Worm (Caenorhabditis elegans): Measurements from ENCODE around the gene sec-15.
A peak's percentile ranks its signal among the peaks of the same experiment; 100 is the strongest.

sec-15 gene

DNA sequence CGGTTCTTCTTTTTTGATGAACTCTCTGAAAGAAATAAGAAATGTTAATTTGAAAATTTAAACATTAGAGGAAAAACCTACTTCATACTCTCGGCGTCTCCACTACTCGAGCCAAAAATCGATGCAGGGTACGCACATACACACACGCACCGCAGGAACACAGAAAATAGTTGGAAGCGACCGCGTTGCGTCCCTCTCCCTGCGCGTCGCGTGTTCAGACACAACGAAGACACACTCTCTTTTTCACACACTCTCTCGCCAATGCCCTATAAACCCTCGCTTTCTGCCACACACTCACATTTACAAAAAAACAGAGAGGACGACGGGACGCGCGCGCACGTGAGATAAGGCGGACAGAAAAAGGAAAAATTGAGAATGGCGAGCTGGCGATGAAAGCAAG, 24.6 kb downstream of the sec-15 start, which contains the start of gene R04E5.9 (continued):
- TF ChIP-seq T26A8.4 (GFP tag; IDR thresholded peaks at IDR 0.05): peak; percentile 78
- TF ChIP-seq hif-1 (tag; optimal IDR thresholded peaks at IDR 0.05): peak; percentile 24 to 89
- TF ChIP-seq D1046.2 (GFP tag; IDR thresholded peaks at IDR 0.05): peak; percentile 65; the same call in 1 of the 2 replicates
- TF ChIP-seq pqm-1 (tag; optimal IDR thresholded peaks at IDR 0.05): peak; percentile 42
- peak; percentile 77 for TF ChIP-seq ceh-28 (tag; optimal IDR thresholded peaks at IDR 0.05)
- TF ChIP-seq madf-5 (GFP tag; IDR thresholded peaks at IDR 0.05): no peak
- peak; percentile 7 to 46 for TF ChIP-seq daf-16 (GFP tag; optimal IDR thresholded peaks at IDR 0.05)
- TF ChIP-seq daf-16 (tag; optimal IDR thresholded peaks at IDR 0.05): peak; percentile 85
- TF ChIP-seq ztf-11 (tag; optimal IDR thresholded peaks at IDR 0.05): no peak
- TF ChIP-seq egl-27 (tag; optimal IDR thresholded peaks at IDR 0.05): no peak
- TF ChIP-seq lin-38 (GFP tag; IDR thresholded peaks at IDR 0.05): peak; percentile 57; the same call in 1 of the 2 replicates
- TF ChIP-seq nhr-77 (tag; optimal IDR thresholded peaks at IDR 0.05): peak; percentile 93
- no peak for TF ChIP-seq zfp-2 (tag; optimal IDR thresholded peaks at IDR 0.05)
- TF ChIP-seq nhr-28 (tag; optimal IDR thresholded peaks at IDR 0.05): peak; percentile 94
- TF ChIP-seq lin-13 (GFP tag; optimal IDR thresholded peaks at IDR 0.05): peak; percentile 74
- TF ChIP-seq mes-2 (tag; optimal IDR thresholded peaks at IDR 0.05; ENCODE audit: poor library complexity, severe bottlenecking): peak; percentile 78
- TF ChIP-seq R02D3.7 (tag; optimal IDR thresholded peaks at IDR 0.05): no peak
- TF ChIP-seq rbr-2 (tag; optimal IDR thresholded peaks at IDR 0.05): peak; percentile 94
- TF ChIP-seq aly-2 (tag; optimal IDR thresholded peaks at IDR 0.05): no peak
- peak; percentile 71; the same call in 1 of the 2 replicates for TF ChIP-seq madf-9 (GFP tag; conservative IDR thresholded peaks at IDR 0.05)
- peak; percentile 65; the same call in 1 of the 2 replicates for TF ChIP-seq lin-1 (GFP tag; IDR thresholded peaks at IDR 0.05)
- TF ChIP-seq lim-7 (GFP tag; IDR thresholded peaks at IDR 0.05): no peak
- TF ChIP-seq F49E8.2 (tag; optimal IDR thresholded peaks at IDR 0.05; ENCODE audit: borderline replicate concordance): no peak
- no peak for TF ChIP-seq dmd-8 (GFP tag; IDR thresholded peaks at IDR 0.05)
- TF ChIP-seq jun-1 (tag; optimal IDR thresholded peaks at IDR 0.05): peak; percentile 52
- no peak for TF ChIP-seq daf-8 (GFP tag; IDR thresholded peaks at IDR 0.05)
- peak; percentile 42 for TF ChIP-seq ztf-7 (tag; optimal IDR thresholded peaks at IDR 0.05)
- peak; percentile 46 for TF ChIP-seq duxl-1 (tag; optimal IDR thresholded peaks at IDR 0.05; ENCODE audit: poor library complexity)
- TF ChIP-seq hlh-30 (tag; optimal IDR thresholded peaks at IDR 0.05; ENCODE audit: insufficient read depth): peak; percentile 98
- TF ChIP-seq Y48G9A.11 (GFP tag; IDR thresholded peaks at IDR 0.05): no peak
- TF ChIP-seq dpl-1 (GFP tag; optimal IDR thresholded peaks at IDR 0.05): peak; percentile 49
- TF ChIP-seq F44E2.7 (GFP tag; IDR thresholded peaks at IDR 0.05): no peak
- no peak for TF ChIP-seq ZK337.2 (GFP tag; IDR thresholded peaks at IDR 0.05)
- TF ChIP-seq dmd-9 (GFP tag; IDR thresholded peaks at IDR 0.05): no peak
- no peak for TF ChIP-seq nhr-111 (GFP tag; optimal IDR thresholded peaks at IDR 0.05)
- TF ChIP-seq ctbp-1 (GFP tag; IDR thresholded peaks at IDR 0.05): peak; percentile 80
- 0 out of 2 replicates have a peak, but pooled peaks have one; percentile 32 for TF ChIP-seq mxl-2 (GFP tag; conservative IDR thresholded peaks at IDR 0.05)
- no peak for TF ChIP-seq ceh-32 (tag; optimal IDR thresholded peaks at IDR 0.05; ENCODE audit: poor library complexity)
- peak; percentile 85 for TF ChIP-seq egl-43 (GFP tag; IDR thresholded peaks at IDR 0.05)
- TF ChIP-seq ZK546.5 (tag; optimal IDR thresholded peaks at IDR 0.05): peak in 1 of 2 experiments; percentile 7
- TF ChIP-seq zip-2 (tag; optimal IDR thresholded peaks at IDR 0.05): no peak
- peak; percentile 70 for TF ChIP-seq set-16 (GFP tag; IDR thresholded peaks at IDR 0.05)
- peak; percentile 87 to 99 for TF ChIP-seq mdl-1 (tag; optimal IDR thresholded peaks at IDR 0.05)
- TF ChIP-seq dmd-6 (GFP tag; IDR thresholded peaks at IDR 0.05): peak; percentile 95
- peak; percentile 74; the same call in 1 of the 2 replicates for TF ChIP-seq php-3 (GFP tag; IDR thresholded peaks at IDR 0.05)
- TF ChIP-seq nhr-25 (tag; optimal IDR thresholded peaks at IDR 0.05; ENCODE audit: borderline replicate concordance, insufficient read depth): peak; percentile 74
- peak; percentile 23 for TF ChIP-seq spr-1 (tag; optimal IDR thresholded peaks at IDR 0.05)
- TF ChIP-seq mdt-29 (GFP tag; IDR thresholded peaks at IDR 0.05): no peak
- no peak for TF ChIP-seq unc-130 (GFP tag; optimal IDR thresholded peaks at IDR 0.05)
- TF ChIP-seq hlh-11 (tag; optimal IDR thresholded peaks at IDR 0.05): peak; percentile 96
- peak; percentile 100 for TF ChIP-seq aha-1 (tag)
